Fruit fly (Drosophila melanogaster) whole organism, pupa: ENCODE measurements around the gene Dtg.
A peak's percentile ranks its signal among the peaks of the same experiment; 100 is the strongest.

ENCODE experiments used
- CG10348 ChIP-seq: fragments of 200-800 bp; sonication (Bioruptor generic); IDR thresholded peaks from 2 replicates; pipeline ENCODE4 v1.3.6; 2022; ENCODE audit warnings: missing biosample characterization, missing genetic modification characterization
- CG12605 ChIP-seq: fragments of 200-800 bp; sonication (Bioruptor generic); IDR thresholded peaks from 2 replicates; pipeline ENCODE4 v1.3.6; 2022; ENCODE audit warnings: missing biosample characterization, missing genetic modification characterization
- CG13204 ChIP-seq: fragments of 200-800 bp; sonication (Bioruptor generic); optimal IDR thresholded peaks from 2 replicates; lab custom pipeline; 2018; ENCODE audit warnings: missing biosample characterization, mild to moderate bottlenecking, missing genetic modification characterization, moderate library complexity
- CG14655 ChIP-seq: fragments of 200-800 bp; sonication (Bioruptor generic); optimal IDR thresholded peaks from 3 replicates; lab custom pipeline; 2017; ENCODE audit warnings: mild to moderate bottlenecking, missing biosample characterization, missing genetic modification reagents, missing genetic modification characterization
- CG15710 ChIP-seq: fragments of 200-800 bp; sonication (Bioruptor generic); optimal IDR thresholded peaks from 2 replicates; lab custom pipeline; 2018; ENCODE audit warnings: missing biosample characterization, mild to moderate bottlenecking, missing genetic modification characterization, moderate library complexity
- CG17806 ChIP-seq: fragments of 200-800 bp; sonication (Bioruptor generic); optimal IDR thresholded peaks from 2 replicates; lab custom pipeline; 2018; ENCODE audit warnings: missing biosample characterization, mild to moderate bottlenecking, missing genetic modification characterization, moderate library complexity
- CG32121 ChIP-seq: fragments of 200-800 bp; sonication (Bioruptor generic); IDR thresholded peaks from 2 replicates; pipeline ENCODE4 v1.3.6; 2022; ENCODE audit warnings: missing biosample characterization, missing genetic modification characterization
- CG34367 ChIP-seq: fragments of 200-800 bp; sonication (Bioruptor generic); optimal IDR thresholded peaks from 2 replicates; lab custom pipeline; 2018; ENCODE audit warnings: missing biosample characterization, mild to moderate bottlenecking, missing genetic modification characterization
- CG4496 ChIP-seq: fragments of 200-800 bp; sonication (Bioruptor generic); IDR thresholded peaks from 3 replicates; pipeline ENCODE4 v1.3.6; 2022; ENCODE audit warnings: missing biosample characterization, missing genetic modification characterization
- CG8159 ChIP-seq: fragments of 200-800 bp; sonication (Bioruptor generic); optimal IDR thresholded peaks from 3 replicates; lab custom pipeline; 2018; ENCODE audit warnings: missing biosample characterization, mild to moderate bottlenecking, missing genetic modification characterization, moderate library complexity
- CG8301 ChIP-seq: fragments of 200-800 bp; sonication (Bioruptor generic); optimal IDR thresholded peaks from 2 replicates; lab custom pipeline; 2018; ENCODE audit warnings: missing biosample characterization, mild to moderate bottlenecking, missing genetic modification characterization
- CG9948 ChIP-seq: fragments of 200-800 bp; sonication (Bioruptor generic); optimal IDR thresholded peaks from 2 replicates; lab custom pipeline; 2018; ENCODE audit warnings: missing biosample characterization, mild to moderate bottlenecking, missing genetic modification characterization, moderate library complexity
- D1 ChIP-seq: fragments of 200-800 bp; sonication (Bioruptor generic); optimal IDR thresholded peaks from 2 replicates; lab custom pipeline; 2018; ENCODE audit warnings: missing biosample characterization, mild to moderate bottlenecking, missing genetic modification characterization, moderate library complexity
- EcR ChIP-seq: fragments of 200-800 bp; sonication (Bioruptor generic); optimal IDR thresholded peaks from 3 replicates; lab custom pipeline; 2019; ENCODE audit warnings: missing biosample characterization, missing genetic modification characterization, mild to moderate bottlenecking, moderate library complexity, missing genetic modification reagents
- Ets98B ChIP-seq: fragments of 200-800 bp; sonication (Bioruptor generic); IDR thresholded peaks from 2 replicates; pipeline ENCODE4 v1.3.6; 2022; ENCODE audit warnings: missing biosample characterization, missing genetic modification characterization
- Pif1A ChIP-seq: fragments of 200-800 bp; sonication (Bioruptor generic); optimal IDR thresholded peaks from 3 replicates; lab custom pipeline; 2016; ENCODE audit warnings: missing biosample characterization, missing genetic modification characterization
- Pif1B ChIP-seq: fragments of 200-800 bp; sonication (Bioruptor generic); optimal IDR thresholded peaks from 3 replicates; lab custom pipeline; 2016; ENCODE audit warnings: missing biosample characterization, missing genetic modification characterization
- Snoo ChIP-seq: fragments of 200-800 bp; sonication (Bioruptor generic); optimal IDR thresholded peaks from 3 replicates; lab custom pipeline; 2017; ENCODE audit warnings: missing biosample characterization, mild to moderate bottlenecking, missing genetic modification characterization, inconsistent platforms
- fd96Ca ChIP-seq: fragments of 200-800 bp; sonication (Bioruptor generic); IDR thresholded peaks from 3 replicates; pipeline ENCODE4 v1.3.6; 2022; ENCODE audit warnings: missing biosample characterization, missing genetic modification characterization
- gl ChIP-seq: fragments of 200-800 bp; sonication (Bioruptor generic); optimal IDR thresholded peaks from 2 replicates; lab custom pipeline; 2018; ENCODE audit warnings: missing biosample characterization, mild to moderate bottlenecking, missing genetic modification characterization
- rn ChIP-seq: fragments of 200-800 bp; sonication (Bioruptor generic); IDR thresholded peaks from 2 replicates; pipeline ENCODE4 v1.3.6; 2022; ENCODE audit warnings: missing biosample characterization, missing genetic modification characterization

Dtg gene

DNA sequence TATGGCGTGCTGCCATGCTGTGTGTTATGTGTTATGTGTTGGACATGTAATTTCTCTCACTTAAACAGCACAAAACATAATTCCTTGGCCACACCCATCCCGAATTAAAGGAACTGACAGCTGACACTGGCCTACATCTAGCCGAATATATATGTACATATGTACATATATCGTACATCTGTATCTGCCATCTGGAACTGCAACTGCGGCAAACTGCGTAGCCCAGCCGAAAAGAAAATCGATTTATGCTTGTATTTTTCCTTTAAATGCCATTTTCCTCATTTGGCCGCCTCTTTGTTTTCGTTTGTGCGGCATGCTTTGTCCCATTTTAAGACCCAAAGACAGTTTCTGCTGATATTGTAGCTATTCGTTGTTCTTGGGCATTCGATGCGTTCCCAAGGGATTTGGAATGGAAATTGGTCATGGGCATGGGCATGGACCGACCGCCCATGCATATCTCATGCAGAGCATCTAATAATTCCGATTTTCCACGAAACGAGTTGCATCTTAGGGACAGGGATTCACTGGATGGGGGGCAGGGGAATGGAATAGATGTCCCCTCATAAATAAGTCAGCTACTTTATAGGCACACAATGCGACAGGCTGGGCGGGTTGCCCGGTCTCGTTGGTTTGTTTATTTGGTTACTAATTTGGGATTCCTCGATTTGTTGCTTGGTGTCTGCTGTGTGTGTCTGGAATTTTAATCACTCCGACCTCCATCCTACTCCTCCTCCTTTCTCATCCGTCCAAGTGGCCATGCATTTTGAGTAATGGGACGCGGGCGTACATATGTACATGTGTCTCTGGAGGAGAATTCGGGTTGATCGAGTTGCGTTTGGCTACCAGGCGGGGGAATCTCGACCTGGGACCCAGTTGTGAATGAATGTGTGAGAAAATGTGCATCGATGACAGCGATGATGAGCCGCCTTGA is 1.5 kb downstream of the Dtg start:
- TF ChIP-seq CG10348 (GFP tag; lab: Robert Waterston, UW) = no peak
- TF ChIP-seq EcR (GFP tag; lab: Kevin White, UChicago) = no peak
- no peak for TF ChIP-seq CG8301 (tag; lab: Kevin White, UChicago)
- TF ChIP-seq rn (GFP tag; lab: Robert Waterston, UW) = no peak

DNA sequence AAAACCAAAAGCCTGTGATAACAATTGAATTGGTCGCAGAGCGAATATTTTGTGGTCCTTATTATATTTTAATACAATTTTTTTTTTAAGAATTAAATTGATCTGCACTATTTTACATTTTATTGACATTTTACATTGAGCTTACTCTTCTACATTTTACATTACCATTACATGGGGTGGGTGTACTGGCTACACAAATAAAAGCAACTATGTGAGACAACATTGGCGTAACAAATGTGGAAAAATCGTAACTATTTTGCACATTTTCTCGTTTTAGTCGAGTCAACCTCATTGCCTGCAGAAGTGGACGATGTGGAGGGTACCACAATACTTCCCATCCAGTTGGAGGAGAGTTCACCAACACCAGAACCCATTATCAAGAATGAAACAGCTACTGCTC is 2.7 kb downstream of the Dtg start:
- peak; percentile 29 for TF ChIP-seq D1
- no peak for TF ChIP-seq CG12605 (GFP tag; lab: Robert Waterston, UW)
- TF ChIP-seq Snoo = no peak
- no peak for TF ChIP-seq gl (tag; lab: Kevin White, UChicago)
- TF ChIP-seq CG8301 (tag; lab: Kevin White, UChicago) = no peak
- no peak for TF ChIP-seq CG32121 (GFP tag; lab: Robert Waterston, UW)
- TF ChIP-seq CG15710 (tag; lab: Kevin White, UChicago) = no peak
- no peak for TF ChIP-seq CG8159 (tag; lab: Kevin White, UChicago)

DNA sequence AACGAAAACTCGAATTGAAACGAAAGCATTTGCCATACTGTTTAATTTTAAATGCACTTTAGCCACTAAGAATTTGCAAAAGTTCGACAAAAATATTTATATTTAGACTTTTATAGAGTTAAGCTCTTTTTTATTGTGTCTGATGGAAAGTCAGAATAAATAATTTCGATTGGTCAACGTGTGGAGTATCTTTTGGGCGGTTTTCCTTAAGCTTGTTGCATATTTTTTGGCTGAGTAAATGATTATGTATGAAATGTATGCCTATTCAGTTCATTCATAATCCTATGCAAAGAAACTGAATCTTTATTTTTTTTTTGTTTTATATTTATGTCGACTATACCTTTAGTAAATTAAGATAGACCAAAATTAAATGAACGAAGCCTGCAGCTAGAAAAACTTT is 4.9 kb downstream of the Dtg start:
- no peak for TF ChIP-seq Snoo

DNA sequence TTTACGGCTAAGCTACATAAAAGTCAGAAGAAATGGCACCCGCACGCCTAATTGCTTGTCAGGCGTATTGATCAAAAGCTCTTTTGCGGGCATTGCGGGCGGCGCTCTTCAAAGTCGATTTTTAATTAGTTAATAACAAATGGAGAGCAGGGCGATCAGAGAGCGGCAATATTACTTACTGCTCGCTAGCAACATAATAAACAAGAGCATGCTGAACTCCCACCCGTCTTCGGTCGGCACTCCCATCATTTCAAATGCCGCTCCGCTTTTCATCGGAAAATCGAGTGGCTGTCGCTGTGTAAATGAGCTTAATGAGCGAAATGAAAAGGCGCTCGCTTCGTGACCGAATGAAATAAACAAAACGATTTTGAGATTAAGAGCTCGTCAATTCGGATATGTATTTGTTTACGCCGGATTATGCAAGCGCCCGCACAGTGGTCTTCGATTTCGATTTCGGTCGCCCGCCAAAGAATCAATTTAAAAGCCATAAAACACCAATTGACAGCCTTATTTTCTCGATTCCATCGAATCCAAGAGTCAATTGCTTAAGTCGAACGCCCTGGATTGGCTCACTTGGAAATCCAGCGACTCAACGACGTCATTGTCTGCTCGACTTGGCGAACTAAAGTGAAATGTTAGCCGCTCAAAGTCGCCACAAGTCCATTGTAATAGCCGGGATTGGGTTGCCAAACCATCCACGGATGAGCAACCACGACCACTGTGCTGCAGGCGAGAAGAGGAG is 5.8 kb downstream of the Dtg start:
- 0 out of 3 replicates have a peak, but pooled peaks have one; percentile 18 for TF ChIP-seq CG4496 (GFP tag; lab: Robert Waterston, UW)
- peak; percentile 46 for TF ChIP-seq rn (GFP tag; lab: Robert Waterston, UW)
- TF ChIP-seq CG15710 (tag; lab: Kevin White, UChicago) = no peak
- TF ChIP-seq Ets98B = peak; percentile 46
- TF ChIP-seq EcR (GFP tag; lab: Kevin White, UChicago) = no peak
- TF ChIP-seq CG32121 (GFP tag; lab: Robert Waterston, UW) = peak; percentile 79
- TF ChIP-seq Pif1A = no peak
- TF ChIP-seq Snoo = no peak
- no peak for TF ChIP-seq gl (tag; lab: Kevin White, UChicago)
- no peak for TF ChIP-seq D1
- TF ChIP-seq CG14655 (GFP tag; lab: Kevin White, UChicago) = peak; percentile 55
- TF ChIP-seq Pif1B (GFP tag; lab: Kevin White, UChicago) = no peak
- TF ChIP-seq CG10348 (GFP tag; lab: Robert Waterston, UW) = peak; percentile 52; the same call in 1 of the 2 replicates
- peak; percentile 47 for TF ChIP-seq CG8301 (tag; lab: Kevin White, UChicago)
- TF ChIP-seq CG17806 = no peak
- no peak for TF ChIP-seq CG9948 (tag; lab: Kevin White, UChicago)
- no peak for TF ChIP-seq CG34367 (tag; lab: Kevin White, UChicago)
- no peak for TF ChIP-seq CG12605 (GFP tag; lab: Robert Waterston, UW)
- no peak for TF ChIP-seq CG8159 (tag; lab: Kevin White, UChicago)
- peak; percentile 80 for TF ChIP-seq fd96Ca (GFP tag; lab: Robert Waterston, UW)
- no peak for TF ChIP-seq CG13204 (GFP tag; lab: Kevin White, UChicago)
- TF ChIP-seq, all 21 proteins: peak for 8

DNA sequence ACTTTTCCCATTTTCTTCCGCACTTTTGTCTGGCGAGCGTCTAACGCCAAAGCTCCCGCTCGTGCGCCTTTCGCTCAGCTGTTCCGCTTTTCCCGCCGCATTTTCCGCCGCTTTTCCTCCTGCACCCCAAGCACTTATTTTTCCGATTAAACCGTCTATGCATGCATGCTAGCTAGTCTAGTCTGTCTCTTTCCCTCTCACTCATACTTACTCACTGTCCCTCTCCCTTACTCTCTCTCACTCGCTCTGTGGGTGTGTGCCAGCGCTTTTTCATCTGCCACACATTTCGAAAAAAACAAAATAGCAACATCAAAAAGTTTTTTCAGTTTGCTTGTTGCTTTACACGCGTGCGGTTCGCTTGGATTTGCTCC is 6.4 kb downstream of the Dtg start, which contains the start of gene CG6225:
Gene CG6225 (plus strand): TSS at position 325 of the 371 bp plus-strand sequence.
- TF ChIP-seq Pif1B (GFP tag; lab: Kevin White, UChicago) (no peak), Pif1A (no peak), CG13204 (GFP tag; lab: Kevin White, UChicago) (no peak)

DNA sequence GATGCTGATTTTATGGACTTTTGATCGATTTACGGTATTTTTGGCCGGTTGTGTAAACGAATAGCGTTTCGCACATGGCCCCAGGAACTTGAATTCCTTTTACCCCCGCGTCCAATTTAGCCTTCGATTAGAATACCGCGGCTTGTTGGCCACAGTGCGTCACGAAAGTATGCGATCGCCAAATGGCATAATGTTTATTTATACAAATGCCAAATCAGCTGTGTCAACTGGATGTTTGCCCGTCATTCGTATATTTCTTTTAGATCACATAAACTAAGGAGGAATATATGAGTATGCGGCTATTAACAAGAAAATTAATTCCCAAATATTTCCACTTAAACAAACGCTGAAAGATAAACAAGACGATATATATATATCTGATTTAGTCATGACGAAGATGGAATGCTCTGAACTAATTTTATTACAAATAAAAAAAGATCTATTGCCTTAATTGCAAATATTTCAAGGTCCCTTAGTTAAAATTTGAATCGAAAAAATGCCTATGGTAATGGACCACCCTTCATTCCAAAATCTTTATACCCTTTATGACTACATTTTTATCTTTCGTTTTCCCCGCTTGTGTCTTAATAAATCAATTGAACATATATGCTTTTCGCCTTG is 9.2 kb downstream of the Dtg start:
- TF ChIP-seq CG13204 (GFP tag; lab: Kevin White, UChicago) = no peak
- TF ChIP-seq CG9948 (tag; lab: Kevin White, UChicago) = no peak
- TF ChIP-seq CG15710 (tag; lab: Kevin White, UChicago) = no peak
- no peak for TF ChIP-seq Pif1B (GFP tag; lab: Kevin White, UChicago)
- no peak for TF ChIP-seq D1
- TF ChIP-seq rn (GFP tag; lab: Robert Waterston, UW) = no peak
- no peak for TF ChIP-seq CG8159 (tag; lab: Kevin White, UChicago)
- no peak for TF ChIP-seq Ets98B
- TF ChIP-seq CG34367 (tag; lab: Kevin White, UChicago) = no peak
- no peak for TF ChIP-seq CG8301 (tag; lab: Kevin White, UChicago)
- no peak for TF ChIP-seq gl (tag; lab: Kevin White, UChicago)
- TF ChIP-seq EcR (GFP tag; lab: Kevin White, UChicago) = no peak
- TF ChIP-seq CG32121 (GFP tag; lab: Robert Waterston, UW) = no peak
- no peak for TF ChIP-seq Snoo
- no peak for TF ChIP-seq CG17806
- no peak for TF ChIP-seq CG4496 (GFP tag; lab: Robert Waterston, UW)
- no peak for TF ChIP-seq fd96Ca (GFP tag; lab: Robert Waterston, UW)
- TF ChIP-seq CG12605 (GFP tag; lab: Robert Waterston, UW) = no peak
- no peak for TF ChIP-seq CG14655 (GFP tag; lab: Kevin White, UChicago)
- TF ChIP-seq, all 21 proteins: peak for 0
